Worm (Caenorhabditis elegans) whole organism, late embryonic: ENCODE measurements around the gene pges-2.

ENCODE experiments used
- dve-1 ChIP-seq: sonication (generic microtip); optimal IDR thresholded peaks from 2 replicates; lab custom pipeline; 2017; ENCODE audit warnings: antibody characterized with exemption, mild to moderate bottlenecking, missing genetic modification characterization, missing compliant biosample characterization
- lim-6 ChIP-seq: sonication (generic microtip); optimal IDR thresholded peaks from 2 replicates; lab custom pipeline; 2016; ENCODE audit warnings: missing genetic modification characterization, missing compliant biosample characterization
- sox-2 ChIP-seq: fragments of 200-800 bp; sonication (Bioruptor generic); IDR thresholded peaks from 2 replicates; pipeline ENCODE4 v1.3.6; 2022; ENCODE audit warnings: missing genetic modification reagents, missing genetic modification characterization, missing compliant biosample characterization

DNA sequence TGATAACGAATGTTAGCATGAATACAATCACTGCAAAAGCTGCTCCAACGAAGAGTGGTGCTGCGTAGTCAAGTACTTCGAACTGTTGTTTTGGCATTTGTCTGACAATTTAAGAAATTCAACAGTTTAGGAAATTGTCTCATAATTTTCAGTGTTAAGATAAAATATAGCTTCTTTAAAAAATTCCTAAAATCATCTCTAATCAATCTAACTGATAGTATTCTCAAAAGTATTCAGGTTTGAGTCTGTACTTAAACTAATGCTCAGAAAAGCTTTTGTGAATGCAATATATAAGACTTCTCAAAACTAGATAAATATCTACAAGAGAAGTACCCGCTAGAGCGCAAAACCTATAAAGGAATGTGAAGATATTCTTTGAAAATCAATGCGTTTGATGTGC lies 27.3 kb upstream of the pges-2 start, which contains the start of gene R10H10.4:
- no peak for TF ChIP-seq dve-1 (tag; lab: Kevin White, UChicago)
- TF ChIP-seq sox-2 (GFP tag; lab: Robert Waterston, UW): no peak
- no peak for TF ChIP-seq lim-6 (tag; lab: Kevin White, UChicago)
